Fruit fly (Drosophila melanogaster): Measurements from ENCODE around the gene ChT.

ChT gene

DNA sequence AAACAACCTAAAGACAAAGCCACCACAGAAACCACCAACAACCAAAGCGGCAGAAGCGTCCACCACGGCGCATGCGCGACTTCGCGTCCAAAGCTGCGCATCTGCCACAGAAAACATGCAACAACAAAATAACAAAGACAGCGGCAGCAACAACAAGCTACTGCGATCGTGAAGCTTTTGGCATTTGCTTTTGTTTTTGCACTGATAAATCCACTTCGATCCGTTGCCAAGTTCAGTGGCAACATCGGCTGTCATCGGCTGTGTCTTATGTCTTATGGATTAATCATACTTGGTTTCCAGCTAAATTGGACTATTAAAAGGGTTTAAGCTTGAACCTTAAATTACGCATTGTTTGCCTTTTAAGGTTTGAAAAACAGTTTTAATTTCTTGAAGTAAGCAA lies 12.2 kb downstream of the ChT start, which contains the start of gene Muc91C (continued):
- TF ChIP-seq eve (GFP tag; optimal IDR thresholded peaks at IDR 0.05) (no peak), CG18764 (GFP tag; optimal IDR thresholded peaks at IDR 0.05) (no peak)

DNA sequence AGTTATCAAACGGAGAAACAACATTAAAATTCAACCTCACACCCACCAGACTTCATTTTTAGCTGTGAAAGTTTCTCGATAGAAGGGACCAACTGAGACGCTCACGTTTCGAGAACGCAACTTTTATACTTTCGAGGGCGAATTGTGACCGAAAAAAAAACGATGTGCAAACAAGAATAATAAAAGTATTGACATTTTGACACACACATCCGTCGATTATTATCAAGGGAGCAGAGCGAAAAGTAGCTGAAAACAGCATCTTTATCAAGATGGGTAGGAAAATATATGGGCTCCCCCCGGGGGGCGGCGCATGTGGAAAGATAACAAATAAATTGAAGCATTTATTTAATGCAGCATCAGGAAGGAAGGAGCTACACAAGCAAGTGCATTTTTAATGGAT lies 13.2 kb downstream of the ChT start, which contains the start of gene CG14300:
CG14300 (minus strand) TSS at position 101 of the 400 bp plus-strand sequence.
- TF ChIP-seq Dad (GFP tag; optimal IDR thresholded peaks at IDR 0.05): no peak
- no peak for TF ChIP-seq Hr78 (GFP tag; optimal IDR thresholded peaks at IDR 0.05)
- no peak for TF ChIP-seq CG12219 (GFP tag; optimal IDR thresholded peaks at IDR 0.05)
- no peak for TF ChIP-seq klu (GFP tag; IDR thresholded peaks at IDR 0.05)
- TF ChIP-seq tgo (GFP tag; IDR thresholded peaks at IDR 0.05): no peak
- no peak for TF ChIP-seq CG1024 (GFP tag; IDR thresholded peaks at IDR 0.05)
- no peak for TF ChIP-seq Deaf1 (tag; optimal IDR thresholded peaks at IDR 0.05)
- TF ChIP-seq emc (GFP tag; optimal IDR thresholded peaks at IDR 0.05): no peak
- no peak for TF ChIP-seq nom (GFP tag; optimal IDR thresholded peaks at IDR 0.05)
- no peak for TF ChIP-seq CG4854 (GFP tag; optimal IDR thresholded peaks at IDR 0.05)

- TF ChIP-seq wor (GFP tag; IDR thresholded peaks at IDR 0.05): no peak
- no peak for TF ChIP-seq D (optimal IDR thresholded peaks at IDR 0.05)
- no peak for TF ChIP-seq D (GFP tag; optimal IDR thresholded peaks at IDR 0.05)
- TF ChIP-seq chm (GFP tag; IDR thresholded peaks at IDR 0.05): no peak
- no peak for TF ChIP-seq sens (GFP tag)
- no peak for TF ChIP-seq TFAM (GFP tag; optimal IDR thresholded peaks at IDR 0.05)
- no peak for TF ChIP-seq pb (GFP tag; optimal IDR thresholded peaks at IDR 0.05)
- no peak for TF ChIP-seq BEAF-32 (GFP tag; optimal IDR thresholded peaks at IDR 0.05)
- TF ChIP-seq stc (GFP tag; IDR thresholded peaks at IDR 0.05): no peak
- no peak for TF ChIP-seq Lim3 (GFP tag; IDR thresholded peaks at IDR 0.05)
- TF ChIP-seq ERR (GFP tag; optimal IDR thresholded peaks at IDR 0.05): no peak
These were observed 14.5 kb downstream of the ChT start, which contains the start of gene CG34282 for dm6 chr3R:18694952-18695351. Gene CG34282, plus strand, starts transcription at chr3R:18695252.

DNA sequence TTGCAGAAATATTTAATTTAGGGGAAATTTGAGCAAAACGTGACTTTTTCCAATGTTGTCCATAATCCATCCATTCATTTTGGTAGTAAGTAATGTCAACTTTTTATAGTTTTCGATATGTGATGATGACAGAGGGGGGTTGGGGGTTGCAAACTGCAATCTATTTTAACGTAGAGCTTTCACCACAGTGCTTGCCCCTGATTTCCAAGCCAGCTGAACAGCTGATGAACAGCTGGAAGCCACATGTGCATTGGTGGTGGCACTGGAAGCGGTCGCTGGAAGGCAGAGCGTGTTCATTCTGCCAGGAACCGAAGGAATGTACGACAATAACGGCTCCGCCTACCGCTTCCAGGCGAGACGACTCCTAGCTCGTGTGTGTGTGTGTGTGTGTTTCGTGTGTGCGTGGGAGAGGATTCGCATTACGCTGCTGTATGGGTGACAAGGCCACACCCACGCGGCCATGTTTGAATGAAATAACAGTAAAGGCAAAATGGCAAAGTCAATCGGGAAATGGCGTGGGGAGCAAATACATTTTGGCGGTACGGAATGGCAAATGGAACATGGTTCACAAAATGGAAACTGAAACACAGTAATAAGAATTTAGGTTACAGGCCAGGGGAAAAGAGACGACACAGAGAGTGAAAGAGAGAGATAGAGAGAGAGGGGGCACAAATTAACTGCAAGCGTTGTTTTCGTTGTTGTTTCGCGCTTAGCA lies 18.6 kb downstream of the ChT start:
- TF ChIP-seq CG11247 (GFP tag; IDR thresholded peaks at IDR 0.05) (no peak), CG4328 (GFP tag; optimal IDR thresholded peaks at IDR 0.05) (no peak), sens-2 (GFP tag; IDR thresholded peaks at IDR 0.05) (no peak), CG17186 (GFP tag; optimal IDR thresholded peaks at IDR 0.05) (no peak), chinmo (GFP tag; IDR thresholded peaks at IDR 0.05; ENCODE audit: partially characterized antibody) (0 out of 4 replicates have a peak, but pooled peaks have one; percentile 40), mld (GFP tag; IDR thresholded peaks at IDR 0.05; ENCODE audit: partially characterized antibody) (no peak), Deaf1 (tag; optimal IDR thresholded peaks at IDR 0.05) (peak; percentile 76), Atf3 (GFP tag; optimal IDR thresholded peaks at IDR 0.05) (no peak), CG16813 (GFP tag; IDR thresholded peaks at IDR 0.05; ENCODE audit: partially characterized antibody) (no peak), wdn (GFP tag; IDR thresholded peaks at IDR 0.05) (no peak), crp (GFP tag; optimal IDR thresholded peaks at IDR 0.05) (peak in 1 of 2 experiments; percentile 14), Nf-YC (tag; optimal IDR thresholded peaks at IDR 0.05) (peak; percentile 84), ranshi (GFP tag; IDR thresholded peaks at IDR 0.05) (no peak), Nf-YB (GFP tag; optimal IDR thresholded peaks at IDR 0.05) (peak; percentile 11), ems (GFP tag; optimal IDR thresholded peaks at IDR 0.05) (no peak), unc-4 (GFP tag; IDR thresholded peaks at IDR 0.05; ENCODE audit: partially characterized antibody) (no peak), abd-A (tag; optimal IDR thresholded peaks at IDR 0.05) (peak; percentile 91), pfk (GFP tag; optimal IDR thresholded peaks at IDR 0.05) (peak; percentile 94), hb (GFP tag; IDR thresholded peaks at IDR 0.05; ENCODE audit: partially characterized antibody) (0 out of 3 replicates have a peak, but pooled peaks have one; percentile 14), CG3995 (GFP tag; optimal IDR thresholded peaks at IDR 0.05) (no peak), CG6791 (GFP tag; IDR thresholded peaks at IDR 0.05; ENCODE audit: partially characterized antibody) (no peak), bab2 (GFP tag; optimal IDR thresholded peaks at IDR 0.05) (no peak), CG13287 (GFP tag; IDR thresholded peaks at IDR 0.05; ENCODE audit: partially characterized antibody) (no peak)
